Worm (Caenorhabditis elegans): ENCODE measurements around the gene dpy-7.

DNA sequence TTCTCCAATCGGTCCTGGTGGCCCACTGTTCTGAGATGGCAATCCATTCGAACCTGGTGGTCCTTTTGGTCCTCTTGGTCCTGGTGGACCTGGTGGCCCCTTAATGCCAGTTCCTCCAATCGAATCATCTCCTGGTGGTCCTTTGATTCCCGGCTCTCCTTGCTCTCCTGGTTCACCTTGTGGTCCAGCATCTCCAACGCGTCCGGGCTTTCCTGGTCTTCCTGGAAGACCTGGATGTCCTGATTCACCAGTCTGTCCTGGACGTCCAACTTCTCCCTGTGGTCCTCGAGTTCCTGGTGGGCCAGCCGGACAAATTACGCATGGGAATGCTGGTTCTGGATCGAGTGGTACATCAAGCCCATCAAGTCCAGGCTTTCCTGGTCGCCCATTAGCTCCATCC lies 723 bp downstream of the dpy-7 start:
- TF ChIP-seq him-1 (tag; optimal IDR thresholded peaks at IDR 0.05) (no peak), dao-5 (tag; optimal IDR thresholded peaks at IDR 0.05) (no peak)
